Fruit fly (Drosophila melanogaster) whole organism, embryonic: ENCODE data around the gene Pax.

Source experiments
- Abd-B ChIP-seq: fragments of 200-800 bp; sonication (Bioruptor generic); optimal IDR thresholded peaks from 2 replicates; lab custom pipeline; 2018; ENCODE audit warnings: missing biosample characterization, mild to moderate bottlenecking, missing genetic modification characterization, moderate library complexity
- Aef1 ChIP-seq: fragments of 200-800 bp; sonication (Bioruptor generic); IDR thresholded peaks from 3 replicates; pipeline ENCODE4 v1.3.6; 2022; ENCODE audit warnings: missing biosample characterization, missing genetic modification characterization
- Atf6 ChIP-seq: fragments of 200-800 bp; sonication (Bioruptor generic); IDR thresholded peaks from 2 replicates; pipeline ENCODE4 v1.3.6; 2022; ENCODE audit warnings: missing biosample characterization, missing genetic modification characterization
- CG1024 ChIP-seq: fragments of 200-800 bp; sonication (Bioruptor generic); IDR thresholded peaks from 2 replicates; pipeline ENCODE4 v1.3.6; 2022; ENCODE audit warnings: missing biosample characterization, missing genetic modification characterization
- CG11695 ChIP-seq: fragments of 200-800 bp; sonication (Bioruptor generic); IDR thresholded peaks from 3 replicates; pipeline ENCODE4 v1.3.6; 2022; ENCODE audit warnings: missing biosample characterization, missing genetic modification characterization
- CG13624 ChIP-seq: fragments of 200-800 bp; sonication (Bioruptor generic); optimal IDR thresholded peaks from 2 replicates; lab custom pipeline; 2016; ENCODE audit warnings: missing biosample characterization, missing genetic modification characterization
- CG15073 ChIP-seq: fragments of 200-800 bp; sonication (Bioruptor generic); optimal IDR thresholded peaks from 2 replicates; lab custom pipeline; 2016; ENCODE audit warnings: missing biosample characterization, missing genetic modification characterization
- CG1603 ChIP-seq: fragments of 200-800 bp; sonication (Bioruptor generic); optimal IDR thresholded peaks from 2 replicates; lab custom pipeline; 2019; ENCODE audit warnings: missing biosample characterization, mild to moderate bottlenecking, missing genetic modification characterization, moderate library complexity
- CG16813 ChIP-seq: fragments of 200-800 bp; sonication (Bioruptor generic); IDR thresholded peaks from 3 replicates; pipeline ENCODE4 v1.3.6; 2022; ENCODE audit warnings: missing biosample characterization, missing genetic modification characterization; ENCODE audit not compliant: partially characterized antibody
- CG17328 ChIP-seq: fragments of 200-800 bp; sonication (Bioruptor generic); IDR thresholded peaks from 2 replicates; pipeline ENCODE4 v1.3.6; 2022; ENCODE audit warnings: missing biosample characterization, missing genetic modification characterization
- CG17829 ChIP-seq: fragments of 200-800 bp; optimal IDR thresholded peaks from 2 replicates; lab custom pipeline; 2019; ENCODE audit warnings: missing biosample characterization, mild to moderate bottlenecking, missing genetic modification characterization, moderate library complexity
- CG18011 ChIP-seq: fragments of 200-800 bp; sonication (Bioruptor generic); optimal IDR thresholded peaks from 2 replicates; lab custom pipeline; 2017; ENCODE audit warnings: missing biosample characterization, missing genetic modification characterization, mild to moderate bottlenecking, moderate library complexity, missing genotype
- CG18764 ChIP-seq: fragments of 200-800 bp; sonication (Bioruptor generic); optimal IDR thresholded peaks from 3 replicates; lab custom pipeline; 2016; ENCODE audit warnings: missing biosample characterization, missing genetic modification characterization
- CG30020 ChIP-seq: fragments of 200-800 bp; optimal IDR thresholded peaks from 2 replicates; lab custom pipeline; 2019; ENCODE audit warnings: missing biosample characterization, mild to moderate bottlenecking, missing genetic modification characterization, moderate library complexity
- CG31365 ChIP-seq: fragments of 200-800 bp; sonication (Bioruptor generic); optimal IDR thresholded peaks from 2 replicates; lab custom pipeline; 2018; ENCODE audit warnings: missing biosample characterization, mild to moderate bottlenecking, missing genetic modification characterization
- CG33557 ChIP-seq: fragments of 200-800 bp; sonication (Bioruptor generic); optimal IDR thresholded peaks from 2 replicates; lab custom pipeline; 2019; ENCODE audit warnings: missing biosample characterization, mild to moderate bottlenecking, missing genetic modification characterization, moderate library complexity
- CG43689 ChIP-seq: fragments of 200-800 bp; sonication (Bioruptor generic); IDR thresholded peaks from 2 replicates; pipeline ENCODE4 v1.3.6; 2022; ENCODE audit warnings: missing biosample characterization, missing genetic modification characterization
- CG4820 ChIP-seq: fragments of 200-800 bp; sonication (Bioruptor generic); optimal IDR thresholded peaks from 3 replicates; lab custom pipeline; 2016; ENCODE audit warnings: missing biosample characterization, missing genetic modification characterization
- CG7357 ChIP-seq: fragments of 200-800 bp; sonication (Bioruptor generic); IDR thresholded peaks from 3 replicates; pipeline ENCODE4 v1.3.6; 2022; ENCODE audit warnings: missing biosample characterization, missing genetic modification characterization
- CG7372 ChIP-seq: fragments of 200-800 bp; sonication (Bioruptor generic); IDR thresholded peaks from 2 replicates; pipeline ENCODE4 v1.3.6; 2022; ENCODE audit warnings: missing biosample characterization, missing genetic modification characterization
- CG7839 ChIP-seq: fragments of 200-800 bp; sonication (Bioruptor generic); optimal IDR thresholded peaks from 3 replicates; lab custom pipeline; 2018; ENCODE audit warnings: missing biosample characterization, mild to moderate bottlenecking, missing genetic modification characterization, moderate library complexity
- CG9797 ChIP-seq: fragments of 200-800 bp; sonication (Bioruptor generic); optimal IDR thresholded peaks from 3 replicates; lab custom pipeline; 2018; ENCODE audit warnings: missing biosample characterization, mild to moderate bottlenecking, missing genetic modification characterization
- CrebB ChIP-seq: fragments of 200-800 bp; sonication (Bioruptor generic); optimal IDR thresholded peaks from 3 replicates; lab custom pipeline; 2018; ENCODE audit warnings: missing biosample characterization, mild to moderate bottlenecking, missing genetic modification characterization
- Eip74EF ChIP-seq, 2 experiments: fragments of 200-800 bp in 1 of 2; fragments of >200 bp in 1 of 2; sonication (Bioruptor generic) in 1 of 2; optimal IDR thresholded peaks; 2 replicates each; lab custom pipeline; 2017 to 2019; ENCODE audit warnings: missing biosample characterization in 2 of 2, missing genetic modification characterization in 2 of 2, mild to moderate bottlenecking in 1 of 2, moderate library complexity in 1 of 2
- Hr78 ChIP-seq, 2 experiments: fragments of 200-800 bp in 1 of 2; fragments of >200 bp in 1 of 2; sonication (Bioruptor generic) in 1 of 2; optimal IDR thresholded peaks; 2 replicates each; lab custom pipeline; 2017 to 2019; ENCODE audit warnings: missing biosample characterization in 2 of 2, missing genetic modification characterization in 2 of 2, mild to moderate bottlenecking in 1 of 2, moderate library complexity in 1 of 2
- Lim3 ChIP-seq: fragments of 200-800 bp; sonication (Bioruptor generic); IDR thresholded peaks from 2 replicates; pipeline ENCODE4 v1.3.6; 2022; ENCODE audit warnings: missing biosample characterization, missing genetic modification characterization
- Oli ChIP-seq: fragments of 200-800 bp; sonication (Bioruptor generic); optimal IDR thresholded peaks from 2 replicates; lab custom pipeline; 2018; ENCODE audit warnings: missing biosample characterization, mild to moderate bottlenecking, missing genetic modification characterization, moderate library complexity
- Pdp1 ChIP-seq, 2 experiments: fragments of 200-800 bp; sonication (Bioruptor generic); optimal IDR thresholded peaks; 3 replicates each; lab custom pipeline; 2016; ENCODE audit warnings: missing biosample characterization in 2 of 2, missing genetic modification characterization in 2 of 2, mild to moderate bottlenecking in 1 of 2, moderate library complexity in 1 of 2
- Ptx1 ChIP-seq: fragments of 200-800 bp; sonication (Bioruptor generic); IDR thresholded peaks from 2 replicates; pipeline ENCODE4 v1.3.6; 2022; ENCODE audit warnings: missing biosample characterization, missing genetic modification characterization
- Rx ChIP-seq: fragments of 200-800 bp; sonication (Bioruptor generic); IDR thresholded peaks from 2 replicates; pipeline ENCODE4 v1.3.6; 2022; ENCODE audit warnings: missing biosample characterization, missing genetic modification characterization
- Six4 ChIP-seq: fragments of 200-800 bp; sonication (Bioruptor generic); optimal IDR thresholded peaks from 2 replicates; lab custom pipeline; 2016; ENCODE audit warnings: missing biosample characterization, missing genetic modification characterization
- abd-A ChIP-seq: fragments of 200-800 bp; sonication (Bioruptor generic); optimal IDR thresholded peaks from 3 replicates; lab custom pipeline; 2019; ENCODE audit warnings: missing biosample characterization, mild to moderate bottlenecking, missing genetic modification characterization, moderate library complexity
- br ChIP-seq: fragments of >200 bp; optimal IDR thresholded peaks from 2 replicates; lab custom pipeline; 2017
- chm ChIP-seq: fragments of 200-800 bp; sonication (Bioruptor generic); IDR thresholded peaks from 2 replicates; pipeline ENCODE4 v1.3.6; 2022; ENCODE audit warnings: missing biosample characterization, missing genetic modification characterization
- croc ChIP-seq: fragments of 200-800 bp; sonication (Bioruptor generic); conservative IDR thresholded peaks from 3 replicates; pipeline ENCODE4 v1.3.6; 2022; ENCODE audit warnings: missing biosample characterization, missing genetic modification characterization
- fu2 ChIP-seq: fragments of 200-800 bp; sonication (Bioruptor generic); optimal IDR thresholded peaks from 2 replicates; lab custom pipeline; 2016; ENCODE audit warnings: missing biosample characterization, missing genetic modification characterization
- gce ChIP-seq: fragments of 200-800 bp; sonication (Bioruptor generic); IDR thresholded peaks from 3 replicates; pipeline ENCODE4 v1.3.6; 2022; ENCODE audit warnings: missing biosample characterization, missing genetic modification characterization
- gem ChIP-seq: fragments of 200-800 bp; sonication (Bioruptor generic); optimal IDR thresholded peaks from 2 replicates; lab custom pipeline; 2019; ENCODE audit warnings: missing biosample characterization, mild to moderate bottlenecking, missing genetic modification characterization, moderate library complexity
- lab ChIP-seq: fragments of 200-800 bp; sonication (Bioruptor generic); optimal IDR thresholded peaks from 3 replicates; lab custom pipeline; 2017; ENCODE audit warnings: missing biosample characterization, missing genetic modification characterization, mild to moderate bottlenecking, moderate library complexity, missing genetic modification reagents
- lbe ChIP-seq: fragments of 200-800 bp; sonication (Bioruptor generic); optimal IDR thresholded peaks from 2 replicates; lab custom pipeline; 2016; ENCODE audit warnings: missing biosample characterization, mild to moderate bottlenecking, missing genetic modification characterization
- odd ChIP-seq: fragments of 200-800 bp; sonication (Bioruptor generic); optimal IDR thresholded peaks from 2 replicates; lab custom pipeline; 2017; ENCODE audit warnings: missing biosample characterization, mild to moderate bottlenecking, missing genetic modification characterization
- onecut ChIP-seq: fragments of 200-800 bp; sonication (Bioruptor generic); IDR thresholded peaks from 2 replicates; pipeline ENCODE4 v1.3.6; 2022; ENCODE audit warnings: missing biosample characterization, missing genetic modification characterization
- pan ChIP-seq, 4 experiments: fragments of >200 bp in 3 of 4; fragments of 200-800 bp in 1 of 4; sonication (Bioruptor generic) in 1 of 4; optimal IDR thresholded peaks in 3 of 4; IDR thresholded peaks in 1 of 4; 2 replicates each; pipeline versions ENCODE4 v1.3.6 to Lab custom; 2017 to 2022; ENCODE audit warnings: missing biosample characterization in 2 of 4, missing genetic modification characterization in 2 of 4, mixed read lengths in 1 of 4
- phol ChIP-seq: fragments of 200-800 bp; sonication (Bioruptor generic); optimal IDR thresholded peaks from 3 replicates; lab custom pipeline; 2018; ENCODE audit warnings: missing biosample characterization, mild to moderate bottlenecking, missing genetic modification characterization, moderate library complexity
- sens ChIP-seq: fragments of 200-800 bp; sonication (Bioruptor generic); peaks from one replicate; lab custom pipeline; 2016; ENCODE audit warnings: missing biosample characterization, missing genetic modification characterization
- sob ChIP-seq: fragments of 200-800 bp; sonication (Bioruptor generic); IDR thresholded peaks from 2 replicates; pipeline ENCODE4 v1.3.6; 2022; ENCODE audit warnings: missing biosample characterization, missing genetic modification characterization
- vnd ChIP-seq: fragments of 200-800 bp; sonication (Bioruptor generic); IDR thresholded peaks from 3 replicates; pipeline ENCODE4 v1.3.6; 2022; ENCODE audit warnings: missing biosample characterization, missing genetic modification characterization; ENCODE audit not compliant: partially characterized antibody
- vvl ChIP-seq: fragments of 200-800 bp; sonication (Bioruptor generic); IDR thresholded peaks from 2 replicates; pipeline ENCODE4 v1.3.6; 2022; ENCODE audit warnings: missing biosample characterization, missing genetic modification characterization
- zen ChIP-seq: fragments of 200-800 bp; sonication (Bioruptor generic); optimal IDR thresholded peaks from 3 replicates; lab custom pipeline; 2018; ENCODE audit warnings: missing biosample characterization, mild to moderate bottlenecking, missing genetic modification characterization, moderate library complexity

The Pax gene

DNA sequence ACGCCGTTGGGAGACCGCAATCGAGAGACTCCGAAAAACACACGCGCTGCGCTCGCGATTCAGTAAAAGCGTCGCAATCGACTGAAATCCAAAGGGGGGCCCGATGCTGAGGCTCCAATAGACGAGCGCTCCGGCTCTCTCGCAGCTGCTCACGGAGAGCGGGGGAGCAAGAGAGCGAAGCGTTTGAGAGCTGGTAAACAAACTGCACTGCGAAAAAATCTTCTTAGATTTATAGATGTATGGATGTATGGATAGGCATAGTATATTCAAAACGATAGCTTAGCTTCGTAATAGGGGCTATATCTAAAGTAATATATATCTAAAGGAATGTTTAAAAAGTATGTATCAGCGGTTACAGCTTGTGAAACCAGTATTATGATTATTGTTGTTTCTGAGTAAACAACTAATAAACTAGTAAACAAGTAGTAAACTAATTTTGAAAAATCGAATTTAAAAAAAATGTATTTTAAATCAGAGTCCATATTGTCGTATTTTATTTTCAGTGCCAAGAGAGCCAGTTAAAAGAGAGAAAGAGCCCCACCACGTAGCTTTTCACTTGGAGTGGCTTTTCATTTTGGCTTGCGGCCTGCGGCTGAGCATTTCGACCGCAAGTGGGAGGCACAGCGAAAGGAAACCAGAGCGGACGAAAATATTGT is 2.8 kb downstream of the Pax start, which contains the start of the genes Alp12 and CG13085 (continued):
- TF ChIP-seq CG16813 (GFP tag; lab: Robert Waterston, UW) (no peak), sens (GFP tag; lab: Kevin White, UChicago) (peak; percentile 99), Aef1 (GFP tag; lab: Robert Waterston, UW) (peak; percentile 93), abd-A (peak; percentile 94), CG4820 (peak; percentile 95), CG33557 (GFP tag; lab: Kevin White, UChicago) (peak; percentile 96), Pdp1 (GFP tag; optimal IDR thresholded peaks at IDR 0.05; lab: Kevin White, UChicago) (peak; percentile 93 to 95), CG7372 (peak; percentile 97), CG18011 (peak; percentile 89), CG1024 (GFP tag; lab: Robert Waterston, UW) (peak; percentile 81), odd (GFP tag; lab: Kevin White, UChicago) (peak; percentile 99), Abd-B (GFP tag; lab: Kevin White, UChicago) (peak; percentile 94), Eip74EF (GFP tag; optimal IDR thresholded peaks at IDR 0.05; lab: Kevin White, UChicago) (peak in 1 of 2 experiments; percentile 98), CG17829 (peak; percentile 98), Ptx1 (peak; percentile 97), CG43689 (GFP tag; lab: Robert Waterston, UW) (peak; percentile 89), CG13624 (GFP tag; lab: Kevin White, UChicago) (peak; percentile 96), CG11695 (GFP tag; lab: Robert Waterston, UW) (peak; percentile 98), chm (GFP tag; lab: Robert Waterston, UW) (peak; percentile 85; the same call in 1 of the 2 replicates), CG15073 (peak; percentile 79), CG31365 (peak; percentile 84), croc (GFP tag; lab: Robert Waterston, UW) (peak; percentile 96), vvl (GFP tag; lab: Robert Waterston, UW) (peak; percentile 97), CG7357 (GFP tag; lab: Robert Waterston, UW) (peak; percentile 92), CG1603 (peak; percentile 83), CG17328 (GFP tag; lab: Robert Waterston, UW) (peak; percentile 93), pan (optimal IDR thresholded peaks at IDR 0.05; lab: Kevin White, UChicago) (no peak), pan (GFP tag; optimal IDR thresholded peaks at IDR 0.05 in 1 of 2, IDR thresholded peaks at IDR 0.05 in 1 of 2) (peak in 1 of 2 experiments; percentile 95), vnd (GFP tag; lab: Robert Waterston, UW) (no peak), Atf6 (GFP tag; lab: Robert Waterston, UW) (peak; percentile 98), CrebB (peak; percentile 96), zen (tag; lab: Kevin White, UChicago) (peak; percentile 92), phol (tag; lab: Kevin White, UChicago) (peak; percentile 98), Six4 (peak; percentile 95), CG9797 (GFP tag; lab: Kevin White, UChicago) (peak; percentile 47), CG7839 (tag; lab: Kevin White, UChicago) (peak; percentile 98), CG18764 (peak; percentile 95), Hr78 (GFP tag; optimal IDR thresholded peaks at IDR 0.05; lab: Kevin White, UChicago) (peak in 1 of 2 experiments; percentile 94), Lim3 (GFP tag; lab: Robert Waterston, UW) (peak; percentile 91), br (lab: Kevin White, UChicago) (no peak), Rx (GFP tag; lab: Robert Waterston, UW) (peak; percentile 88), onecut (GFP tag; lab: Robert Waterston, UW) (peak; percentile 90), gem (peak; percentile 99), lbe (peak; percentile 82), Oli (tag; lab: Kevin White, UChicago) (peak; percentile 99), CG30020 (tag; lab: Kevin White, UChicago) (peak; percentile 88), lab (GFP tag; lab: Kevin White, UChicago) (peak; percentile 99), fu2 (GFP tag; lab: Kevin White, UChicago) (peak; percentile 92), gce (no peak; the same call in 1 of the 3 replicates), sob (GFP tag; lab: Robert Waterston, UW) (peak; percentile 97)
